Worm (Caenorhabditis elegans) whole organism, young adult: Measurements from ENCODE around the gene R05F9.9.
"Not testable (repeated sequence)": the region's sequence is repeated elsewhere in the genome, so short reads cannot be mapped to it uniquely, and the experiment has no call there.

Experiments
- F33H1.4 ChIP-seq: fragments of 200-800 bp; sonication (Bioruptor generic); IDR thresholded peaks from 2 replicates; pipeline ENCODE4 v1.3.6; 2022; ENCODE audit warnings: missing genetic modification reagents, missing genetic modification characterization, missing compliant biosample characterization
- F49E8.2 ChIP-seq: sonication (generic microtip); optimal IDR thresholded peaks from 3 replicates; lab custom pipeline; 2017; ENCODE audit warnings: missing genetic modification characterization, mild to moderate bottlenecking, missing compliant biosample characterization, antibody characterized with exemption, moderate library complexity; ENCODE audit not compliant: insufficient read depth
- F57C9.4 ChIP-seq: sonication (generic microtip); optimal IDR thresholded peaks from 2 replicates; lab custom pipeline; 2017; ENCODE audit warnings: mild to moderate bottlenecking, missing genetic modification characterization, missing compliant biosample characterization
- K11D2.4 ChIP-seq: fragments of 200-800 bp; sonication (Bioruptor generic); IDR thresholded peaks from 2 replicates; pipeline ENCODE4 v1.3.6; 2022; ENCODE audit warnings: missing genetic modification reagents, missing genetic modification characterization, missing compliant biosample characterization
- Y53G8AR.9 ChIP-seq: fragments of 200-800 bp; sonication (Bioruptor generic); conservative IDR thresholded peaks from 2 replicates; pipeline ENCODE4 v1.3.6; 2022; ENCODE audit warnings: missing genetic modification reagents, missing genetic modification characterization, missing compliant biosample characterization
- Y56A3A.18 ChIP-seq: fragments of 200-800 bp; sonication (Bioruptor generic); IDR thresholded peaks from 2 replicates; pipeline ENCODE4 v1.3.6; 2022; ENCODE audit warnings: missing genetic modification reagents, missing genetic modification characterization, missing compliant biosample characterization
- Y67H2A.10 ChIP-seq: fragments of 200-800 bp; sonication (Bioruptor generic); conservative IDR thresholded peaks from 2 replicates; pipeline ENCODE4 v1.3.6; 2022; ENCODE audit warnings: missing genetic modification reagents, missing genetic modification characterization, missing compliant biosample characterization
- Y95B8A.8 ChIP-seq: fragments of 200-800 bp; sonication (Bioruptor generic); IDR thresholded peaks from 2 replicates; pipeline ENCODE4 v1.3.6; 2022; ENCODE audit warnings: missing genetic modification reagents, missing genetic modification characterization, missing compliant biosample characterization
- ama-1 ChIP-seq, 3 experiments: fragments of 150-350 bp in 1 of 3; sonication (generic microtip) in 2 of 3; optimal IDR thresholded peaks; 2 replicates each; lab custom pipeline; 2014 to 2018; ENCODE audit warnings: missing biosample characterization in 2 of 3, missing genetic modification characterization in 2 of 3, missing genetic modification reagents in 2 of 3
- attf-5 ChIP-seq: fragments of 200-800 bp; sonication (Bioruptor generic); optimal IDR thresholded peaks from 2 replicates; lab custom pipeline; 2018; ENCODE audit warnings: mild to moderate bottlenecking, missing genetic modification characterization, missing compliant biosample characterization
- ccch-3 ChIP-seq: fragments of 200-800 bp; sonication (Bioruptor generic); optimal IDR thresholded peaks from 2 replicates; lab custom pipeline; 2018; ENCODE audit warnings: mild to moderate bottlenecking, missing genetic modification characterization, missing compliant biosample characterization
- ceh-79 ChIP-seq: sonication (generic microtip); optimal IDR thresholded peaks from 2 replicates; lab custom pipeline; 2017; ENCODE audit warnings: mild to moderate bottlenecking, missing genetic modification characterization, missing compliant biosample characterization
- ceh-91 ChIP-seq: fragments of 200-800 bp; sonication (Bioruptor generic); IDR thresholded peaks from 2 replicates; pipeline ENCODE4 v1.3.6; 2022; ENCODE audit warnings: missing genetic modification reagents, missing genetic modification characterization, missing compliant biosample characterization
- egl-18 ChIP-seq: fragments of 200-800 bp; sonication (Bioruptor generic); IDR thresholded peaks from 2 replicates; pipeline ENCODE4 v1.3.6; 2022; ENCODE audit warnings: missing genetic modification reagents, missing genetic modification characterization, missing compliant biosample characterization
- egrh-3 ChIP-seq: fragments of 200-800 bp; sonication (Bioruptor generic); IDR thresholded peaks from 2 replicates; pipeline ENCODE4 v1.3.6; 2022; ENCODE audit warnings: missing genetic modification reagents, missing genetic modification characterization, missing compliant biosample characterization
- ekl-4 ChIP-seq: fragments of 200-800 bp; sonication (Bioruptor generic); IDR thresholded peaks from 2 replicates; pipeline ENCODE4 v1.3.6; 2022; ENCODE audit warnings: missing genetic modification reagents, missing genetic modification characterization, missing compliant biosample characterization
- him-1 ChIP-seq: sonication (generic microtip); optimal IDR thresholded peaks from 2 replicates; lab custom pipeline; 2016; ENCODE audit warnings: missing genotype, missing genetic modification reagents, missing genetic modification characterization, missing compliant biosample characterization
- hmg-20 ChIP-seq: fragments of 200-800 bp; sonication (Bioruptor generic); IDR thresholded peaks from 2 replicates; pipeline ENCODE4 v1.3.6; 2022; ENCODE audit warnings: missing genetic modification reagents, missing genetic modification characterization, missing compliant biosample characterization
- hrde-1 ChIP-seq: sonication (generic microtip); optimal IDR thresholded peaks from 2 replicates; lab custom pipeline; 2016; ENCODE audit warnings: missing genetic modification characterization, mild to moderate bottlenecking, missing compliant biosample characterization, moderate library complexity, missing genotype, missing genetic modification reagents, borderline replicate concordance
- lir-1 ChIP-seq: fragments of 200-800 bp; sonication (Bioruptor generic); conservative IDR thresholded peaks from 2 replicates; pipeline ENCODE4 v1.3.6; 2022; ENCODE audit warnings: missing genetic modification reagents, missing genetic modification characterization, missing compliant biosample characterization
- lsy-27 ChIP-seq: sonication (generic microtip); optimal IDR thresholded peaks from 2 replicates; lab custom pipeline; 2017; ENCODE audit warnings: missing genetic modification characterization, mild to moderate bottlenecking, missing compliant biosample characterization, antibody characterized with exemption, missing genotype, borderline replicate concordance; ENCODE audit not compliant: insufficient read depth
- madf-10 ChIP-seq: sonication (generic microtip); optimal IDR thresholded peaks from 2 replicates; lab custom pipeline; 2016; ENCODE audit warnings: mild to moderate bottlenecking, missing genetic modification characterization, missing compliant biosample characterization
- madf-3 ChIP-seq: fragments of 200-800 bp; sonication (Bioruptor generic); IDR thresholded peaks from 2 replicates; pipeline ENCODE4 v1.3.6; 2022; ENCODE audit warnings: missing genetic modification reagents, missing genetic modification characterization, missing compliant biosample characterization
- mxl-1 ChIP-seq: sonication (generic microtip); optimal IDR thresholded peaks from 2 replicates; lab custom pipeline; 2016; ENCODE audit warnings: missing genetic modification characterization, missing compliant biosample characterization
- nfya-1 ChIP-seq: sonication (generic microtip); optimal IDR thresholded peaks from 2 replicates; lab custom pipeline; 2017; ENCODE audit warnings: antibody characterized with exemption, missing compliant biosample characterization, missing genetic modification characterization, borderline replicate concordance; ENCODE audit not compliant: insufficient read depth
- nfya-2 ChIP-seq: fragments of 200-800 bp; sonication (Bioruptor generic); IDR thresholded peaks from 2 replicates; pipeline ENCODE4 v1.3.6; 2022; ENCODE audit warnings: missing genetic modification reagents, missing genetic modification characterization, missing compliant biosample characterization
- nfyb-1 ChIP-seq: fragments of 200-800 bp; sonication (Bioruptor generic); IDR thresholded peaks from 2 replicates; pipeline ENCODE4 v1.3.6; 2022; ENCODE audit warnings: missing genetic modification reagents, missing genetic modification characterization, missing compliant biosample characterization
- nhr-179 ChIP-seq: sonication (generic microtip); optimal IDR thresholded peaks from 2 replicates; lab custom pipeline; 2016; ENCODE audit warnings: mild to moderate bottlenecking, missing genetic modification characterization, missing compliant biosample characterization
- nhr-80 ChIP-seq: sonication (generic microtip); optimal IDR thresholded peaks from 2 replicates; lab custom pipeline; 2016; ENCODE audit warnings: missing genetic modification characterization, missing compliant biosample characterization
- rcor-1 ChIP-seq: fragments of 200-800 bp; sonication (Bioruptor generic); IDR thresholded peaks from 2 replicates; pipeline ENCODE4 v1.3.6; 2022; ENCODE audit warnings: missing genetic modification reagents, missing genetic modification characterization, missing compliant biosample characterization
- sdz-38 ChIP-seq: sonication (generic microtip); optimal IDR thresholded peaks from 2 replicates; lab custom pipeline; 2016; ENCODE audit warnings: missing genotype, missing genetic modification characterization, missing compliant biosample characterization
- sptf-2 ChIP-seq: fragments of 200-800 bp; sonication (Bioruptor generic); optimal IDR thresholded peaks from 2 replicates; lab custom pipeline; 2018; ENCODE audit warnings: mild to moderate bottlenecking, missing genetic modification characterization, missing compliant biosample characterization
- unc-62 ChIP-seq: fragments of 150-350 bp; optimal IDR thresholded peaks from 2 replicates; lab custom pipeline; 2014; ENCODE audit warnings: missing biosample characterization, missing genetic modification reagents, missing genetic modification characterization
- ztf-3 ChIP-seq: fragments of 200-800 bp; sonication (Bioruptor generic); optimal IDR thresholded peaks from 2 replicates; lab custom pipeline; 2018; ENCODE audit warnings: mild to moderate bottlenecking, missing genetic modification characterization, missing compliant biosample characterization

Gene R05F9.9

DNA sequence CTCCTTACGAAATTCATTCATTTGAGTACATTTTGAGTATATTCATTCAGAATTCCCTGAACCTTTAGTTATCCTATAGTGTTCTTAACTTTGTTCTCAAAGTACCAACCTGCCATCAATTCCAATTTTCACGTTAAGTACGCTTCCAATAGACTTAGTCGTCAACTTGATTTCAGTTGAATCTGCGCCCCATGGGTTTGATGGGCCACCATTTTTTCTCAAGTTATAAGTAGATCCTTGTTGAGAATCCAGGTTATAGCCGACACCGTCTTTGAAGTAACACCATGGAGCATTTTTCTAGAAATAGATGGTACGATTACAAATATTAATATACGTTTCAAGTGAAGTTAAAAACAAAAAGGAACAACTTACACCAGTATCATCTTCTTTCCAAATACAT, 22.8 kb upstream of the R05F9.9 start:
- TF ChIP-seq ccch-3 (no peak), K11D2.4 (GFP tag; lab: Robert Waterston, UW) (no peak), nhr-179 (tag; lab: Kevin White, UChicago) (no peak), nfya-1 (tag; lab: Kevin White, UChicago) (no peak), nhr-80 (tag; lab: Kevin White, UChicago) (no peak), ama-1 (optimal IDR thresholded peaks at IDR 0.05; lab: Kevin White, UChicago) (no peak), ama-1 (GFP tag; optimal IDR thresholded peaks at IDR 0.05; lab: Kevin White, UChicago) (no peak), lir-1 (no peak), lsy-27 (tag; lab: Kevin White, UChicago) (no peak), hrde-1 (tag; lab: Kevin White, UChicago) (no peak), Y67H2A.10 (GFP tag; lab: Robert Waterston, UW) (no peak), ceh-79 (no peak), madf-3 (GFP tag; lab: Robert Waterston, UW) (no peak)

DNA sequence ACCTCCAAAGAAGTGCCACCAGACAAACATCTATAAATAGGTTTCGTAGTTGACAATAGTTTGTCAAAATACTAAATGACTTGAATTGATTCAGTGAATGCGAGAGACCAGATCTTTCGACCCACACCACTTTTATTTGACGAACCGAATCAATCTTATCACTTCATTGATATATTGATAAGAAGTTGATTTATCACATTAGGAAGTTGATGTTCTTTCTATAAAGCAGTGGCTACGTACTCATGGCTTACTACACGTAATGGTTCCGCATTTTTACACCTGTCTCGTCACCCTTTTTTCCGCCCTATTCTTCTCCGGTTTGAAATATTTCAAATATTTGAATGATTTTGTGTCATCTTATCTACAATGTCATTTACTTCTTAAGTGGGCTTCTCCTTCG, 18.7 kb upstream of the R05F9.9 start:
- peak; percentile 12 for TF ChIP-seq nhr-80 (tag; lab: Kevin White, UChicago)
- TF ChIP-seq him-1 (tag; lab: Kevin White, UChicago), result no peak
- 0 out of 2 replicates have a peak, but pooled peaks have one; percentile 12 for TF ChIP-seq Y53G8AR.9 (GFP tag; lab: Robert Waterston, UW)

DNA sequence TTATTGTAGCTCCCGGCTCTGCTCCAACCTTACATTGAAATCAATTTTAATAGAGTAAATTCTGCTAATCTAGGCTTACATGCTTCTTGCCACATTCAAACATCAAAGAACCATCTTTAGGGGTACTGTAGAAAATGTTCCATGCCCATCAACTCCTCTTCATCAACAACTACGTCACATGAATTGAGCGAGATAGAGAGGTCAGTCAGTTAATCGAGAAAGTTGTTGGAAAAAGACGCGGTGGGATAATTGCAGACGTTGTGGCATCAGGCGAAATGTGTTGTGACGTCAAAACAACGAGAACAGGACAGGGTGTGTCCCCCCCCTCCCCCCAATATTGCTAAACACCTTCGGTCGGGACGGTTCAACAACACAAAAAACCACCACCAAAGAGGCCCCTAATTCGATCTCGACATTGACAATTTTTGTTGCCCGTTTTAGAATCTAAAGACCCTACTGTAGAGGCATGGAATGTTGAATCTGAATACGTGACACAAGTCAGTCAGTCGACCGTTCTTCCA, 16.7 kb upstream of the R05F9.9 start:
- no peak for TF ChIP-seq F33H1.4 (GFP tag; lab: Robert Waterston, UW)
- no peak for TF ChIP-seq nfya-2 (GFP tag; lab: Robert Waterston, UW)
- no peak for TF ChIP-seq Y53G8AR.9 (GFP tag; lab: Robert Waterston, UW)
- no peak for TF ChIP-seq hmg-20 (GFP tag; lab: Robert Waterston, UW)
- TF ChIP-seq ceh-91 (GFP tag; lab: Robert Waterston, UW), result no peak
- no peak for TF ChIP-seq ccch-3
- no peak for TF ChIP-seq attf-5 (GFP tag; lab: Kevin White, UChicago)
- no peak for TF ChIP-seq F49E8.2 (tag; lab: Kevin White, UChicago)
- TF ChIP-seq Y95B8A.8 (GFP tag; lab: Robert Waterston, UW), result no peak
- no peak for TF ChIP-seq egrh-3
- TF ChIP-seq ekl-4, result no peak
- no peak for TF ChIP-seq Y56A3A.18 (GFP tag; lab: Robert Waterston, UW)
- no peak for TF ChIP-seq lsy-27 (tag; lab: Kevin White, UChicago)
- no peak for TF ChIP-seq madf-10 (tag; lab: Kevin White, UChicago)
- TF ChIP-seq sdz-38 (tag; lab: Kevin White, UChicago), result no peak
- TF ChIP-seq unc-62 (GFP tag; lab: Kevin White, UChicago), result no peak
- no peak for TF ChIP-seq rcor-1 (GFP tag; lab: Robert Waterston, UW)
- no peak for TF ChIP-seq F57C9.4 (tag; lab: Kevin White, UChicago)
- TF ChIP-seq egl-18 (GFP tag; lab: Robert Waterston, UW), result no peak
- no peak for TF ChIP-seq sptf-2 (GFP tag; lab: Kevin White, UChicago)

DNA sequence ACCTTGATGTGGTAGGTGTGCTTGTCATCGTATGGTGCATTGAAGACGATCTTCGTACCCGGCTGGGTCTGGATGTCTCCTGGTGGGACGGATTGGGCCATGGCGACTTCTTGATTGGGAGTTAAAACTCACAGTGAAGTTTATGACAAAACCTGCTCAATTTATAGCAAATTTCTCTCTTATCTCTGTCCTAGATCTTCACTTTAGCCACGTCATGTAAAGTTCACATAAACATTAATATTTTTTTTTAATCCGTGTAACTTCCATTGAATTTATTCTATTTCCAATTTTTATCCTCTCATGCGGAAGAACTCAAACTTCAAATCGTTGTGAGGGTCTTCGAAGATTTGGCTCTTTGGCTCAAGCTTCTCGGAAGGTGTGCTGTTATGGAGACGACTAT, 14.6 kb upstream of the R05F9.9 start, which contains the start of gene msp-31:
TSS of gene msp-31 (minus strand) at position 101 of the 400 bp plus-strand sequence.
- not testable (repeated sequence) for TF ChIP-seq nfyb-1 (GFP tag; lab: Robert Waterston, UW); ztf-3 (GFP tag; lab: Kevin White, UChicago); mxl-1 (tag; lab: Kevin White, UChicago)
- TF ChIP-seq, all 124 proteins: peak for 0; not testable (repeated sequence) for 124
